Fruit fly (Drosophila melanogaster): ENCODE data around the gene CG34452.

DNA sequence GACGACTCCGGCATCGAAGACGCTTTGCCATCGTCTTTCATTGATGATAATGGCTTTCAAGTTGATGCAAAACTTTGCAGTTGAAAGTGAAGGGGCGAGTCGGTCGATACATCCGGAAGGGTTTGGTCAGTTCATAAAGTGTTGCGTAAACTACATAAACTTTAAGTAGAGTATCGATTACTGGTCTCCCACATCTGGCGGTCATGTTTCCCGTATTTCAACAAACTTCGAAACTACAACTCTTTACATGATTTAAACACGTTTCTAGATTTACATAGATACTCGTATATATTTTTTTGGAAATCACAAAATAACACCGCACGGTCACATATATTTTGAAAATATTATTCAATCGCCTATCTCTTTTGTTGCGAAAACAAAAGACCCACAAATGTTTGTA is at the start of gene CG34452:
- TF ChIP-seq ttk (optimal IDR thresholded peaks at IDR 0.05) = no peak
- no peak for TF ChIP-seq insv (optimal IDR thresholded peaks at IDR 0.05)
